Worm (Caenorhabditis elegans): ENCODE data around the gene F32E10.5.

DNA sequence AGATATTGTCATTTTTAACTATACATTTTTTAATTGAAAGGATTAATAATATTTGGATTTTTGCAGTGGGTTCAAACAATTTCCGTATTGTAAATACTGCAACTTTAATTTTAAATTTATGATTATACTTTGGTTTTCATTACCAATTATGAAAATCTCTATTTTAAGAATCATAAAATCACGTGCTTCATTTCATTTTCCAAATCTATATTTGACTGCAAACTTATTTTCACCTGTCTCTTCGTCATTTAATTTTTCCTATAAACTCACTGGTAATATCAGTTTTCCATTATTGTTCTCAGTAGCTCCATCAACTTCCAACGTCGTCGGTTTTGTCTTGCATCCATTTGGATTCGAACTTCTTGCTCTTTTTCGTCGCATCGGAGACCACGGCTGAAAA, 45.8 kb downstream of the F32E10.5 start, which contains the start of gene R05G6.1:
- TF ChIP-seq ref-1 (GFP tag; conservative IDR thresholded peaks at IDR 0.05) (no peak), klf-2 (GFP tag; conservative IDR thresholded peaks at IDR 0.05) (no peak), ztf-29 (GFP tag; IDR thresholded peaks at IDR 0.05) (no peak)

Data from whole organism, midembryonic.